Fruit fly (Drosophila melanogaster): ENCODE results near the gene CG4073.

The CG4073 gene

dm6 chr3R:10677245-10677902 is 37.2 kb upstream of the CG4073 start, which contains the start of gene CG6465 (continued):
- peak; percentile 9 for TF ChIP-seq Ets97D (GFP tag; optimal IDR thresholded peaks at IDR 0.05)
- TF ChIP-seq Scr (GFP tag; IDR thresholded peaks at IDR 0.05; ENCODE audit: partially characterized antibody), result peak; percentile 27
- peak; percentile 32 for TF ChIP-seq yki (optimal IDR thresholded peaks at IDR 0.05)
- peak; percentile 8 for TF ChIP-seq CG3163 (GFP tag; optimal IDR thresholded peaks at IDR 0.05)
- peak; percentile 37 for TF ChIP-seq CG33213 (GFP tag; optimal IDR thresholded peaks at IDR 0.05)
- peak; percentile 88 for TF ChIP-seq Med (GFP tag)
- no peak for TF ChIP-seq Atf-2 (GFP tag; optimal IDR thresholded peaks at IDR 0.05)
- peak; percentile 5 for TF ChIP-seq bab2 (GFP tag; optimal IDR thresholded peaks at IDR 0.05)
- TF ChIP-seq CG2129 (GFP tag; IDR thresholded peaks at IDR 0.05; ENCODE audit: partially characterized antibody), result no peak
- TF ChIP-seq CG34376 (GFP tag; optimal IDR thresholded peaks at IDR 0.05), result peak; percentile 38
- peak; percentile 78 for TF ChIP-seq HmgD (GFP tag; optimal IDR thresholded peaks at IDR 0.05)
- peak; percentile 8 for TF ChIP-seq CG12659 (GFP tag; optimal IDR thresholded peaks at IDR 0.05)
- TF ChIP-seq CG7357 (GFP tag; IDR thresholded peaks at IDR 0.05), result 0 out of 3 replicates have a peak, but pooled peaks have one; percentile 29
- no peak for TF ChIP-seq CG11247 (GFP tag; IDR thresholded peaks at IDR 0.05)
- no peak for TF ChIP-seq Atf3 (GFP tag; optimal IDR thresholded peaks at IDR 0.05)
- peak; percentile 73 for TF ChIP-seq Ets65A (GFP tag)
- peak; percentile 29 for TF ChIP-seq CG4282 (GFP tag; optimal IDR thresholded peaks at IDR 0.05)
- TF ChIP-seq MBD-R2 (GFP tag; IDR thresholded peaks at IDR 0.05), result 0 out of 2 replicates have a peak, but pooled peaks have one; percentile 19
- TF ChIP-seq NFAT (GFP tag; IDR thresholded peaks at IDR 0.05), result no peak
- TF ChIP-seq Mes4 (GFP tag; optimal IDR thresholded peaks at IDR 0.05), result no peak
- peak; percentile 48; the same call in 1 of the 2 replicates for TF ChIP-seq CG13287 (GFP tag; IDR thresholded peaks at IDR 0.05; ENCODE audit: partially characterized antibody)
- TF ChIP-seq kni (GFP tag; optimal IDR thresholded peaks at IDR 0.05), result peak; percentile 62
- no peak for TF ChIP-seq CG10462 (GFP tag; optimal IDR thresholded peaks at IDR 0.05)
- peak; percentile 9 for TF ChIP-seq sd (tag; optimal IDR thresholded peaks at IDR 0.05)
- peak; percentile 14 for TF ChIP-seq phol (tag; optimal IDR thresholded peaks at IDR 0.05)
- peak; percentile 52 for TF ChIP-seq CG3995 (GFP tag; optimal IDR thresholded peaks at IDR 0.05)
- TF ChIP-seq unpg (GFP tag; optimal IDR thresholded peaks at IDR 0.05), result peak; percentile 11
- TF ChIP-seq CG4730 (GFP tag; IDR thresholded peaks at IDR 0.05), result no peak
- TF ChIP-seq sisA (GFP tag; IDR thresholded peaks at IDR 0.05), result 0 out of 2 replicates have a peak, but pooled peaks have one; percentile 17
- peak; percentile 52 for TF ChIP-seq CG10543 (GFP tag; optimal IDR thresholded peaks at IDR 0.05)
- peak; percentile 53; the same call in 2 of the 3 replicates for TF ChIP-seq row (GFP tag; IDR thresholded peaks at IDR 0.05)
- TF ChIP-seq CG32532 (GFP tag; IDR thresholded peaks at IDR 0.05), result 0 out of 2 replicates have a peak, but pooled peaks have one; percentile 21
- no peak for TF ChIP-seq Mad (GFP tag; optimal IDR thresholded peaks at IDR 0.05)
- TF ChIP-seq inv (GFP tag; IDR thresholded peaks at IDR 0.05; ENCODE audit: partially characterized antibody), result peak; percentile 7; the same call in 1 of the 2 replicates
- TF ChIP-seq crc (GFP tag; optimal IDR thresholded peaks at IDR 0.05), result peak; percentile 4
- peak; percentile 40 for TF ChIP-seq CG13624 (GFP tag; optimal IDR thresholded peaks at IDR 0.05)
- TF ChIP-seq Bgb (GFP tag; IDR thresholded peaks at IDR 0.05; ENCODE audit: partially characterized antibody), result peak; percentile 70
- TF ChIP-seq sens (GFP tag), result peak; percentile 79
- TF ChIP-seq twi (tag; optimal IDR thresholded peaks at IDR 0.05), result no peak
- TF ChIP-seq Hr78 (GFP tag; optimal IDR thresholded peaks at IDR 0.05), result peak in 1 of 2 experiments; percentile 51
- peak; percentile 46 for TF ChIP-seq Dek (tag; optimal IDR thresholded peaks at IDR 0.05)
- peak; percentile 15 for TF ChIP-seq CG1603 (tag; optimal IDR thresholded peaks at IDR 0.05)
- no peak for TF ChIP-seq CG1024 (GFP tag; IDR thresholded peaks at IDR 0.05)
- TF ChIP-seq CG31441 (GFP tag; IDR thresholded peaks at IDR 0.05), result peak; percentile 24; the same call in 1 of the 2 replicates
- no peak for TF ChIP-seq CG14667 (GFP tag; IDR thresholded peaks at IDR 0.05)
- peak; percentile 74 for TF ChIP-seq Lhr (GFP tag; optimal IDR thresholded peaks at IDR 0.05)
- peak; percentile 33 for TF ChIP-seq dmrt99B (tag; optimal IDR thresholded peaks at IDR 0.05)
- peak; percentile 70; the same call in 2 of the 3 replicates for TF ChIP-seq knrl (GFP tag; IDR thresholded peaks at IDR 0.05; ENCODE audit: partially characterized antibody)
- no peak for TF ChIP-seq MTF-1 (GFP tag; optimal IDR thresholded peaks at IDR 0.05; ENCODE audit: borderline replicate concordance)
